Fruit fly (Drosophila melanogaster) whole organism, embryonic: ENCODE measurements around the gene firl.

Experiments used
- BtbVII ChIP-seq: fragments of 200-800 bp; sonication (Bioruptor generic); optimal IDR thresholded peaks from 3 replicates; lab custom pipeline; 2017; ENCODE audit warnings: missing biosample characterization, mild to moderate bottlenecking, missing genetic modification characterization
- CG10431 ChIP-seq: fragments of 200-800 bp; sonication (Bioruptor generic); optimal IDR thresholded peaks from 3 replicates; lab custom pipeline; 2018; ENCODE audit warnings: missing biosample characterization, mild to moderate bottlenecking, missing genetic modification characterization
- CG10565 ChIP-seq: fragments of 200-800 bp; sonication (Bioruptor generic); optimal IDR thresholded peaks from 3 replicates; lab custom pipeline; 2016; ENCODE audit warnings: missing biosample characterization, mild to moderate bottlenecking, missing genetic modification characterization
- CG15073 ChIP-seq: fragments of 200-800 bp; sonication (Bioruptor generic); optimal IDR thresholded peaks from 2 replicates; lab custom pipeline; 2016; ENCODE audit warnings: missing biosample characterization, missing genetic modification characterization
- CG17328 ChIP-seq: fragments of 200-800 bp; sonication (Bioruptor generic); IDR thresholded peaks from 2 replicates; pipeline ENCODE4 v1.3.6; 2022; ENCODE audit warnings: missing biosample characterization, missing genetic modification characterization
- CG2199 ChIP-seq: fragments of 200-800 bp; sonication (Bioruptor generic); IDR thresholded peaks from 3 replicates; pipeline ENCODE4 v1.3.6; 2022; ENCODE audit warnings: missing biosample characterization, missing genetic modification characterization
- CG2712 ChIP-seq: fragments of 200-800 bp; optimal IDR thresholded peaks from 3 replicates; lab custom pipeline; 2019; ENCODE audit warnings: missing biosample characterization, mild to moderate bottlenecking, missing genetic modification characterization, moderate library complexity
- CG2889 ChIP-seq: fragments of 200-800 bp; sonication (Bioruptor generic); IDR thresholded peaks from 3 replicates; pipeline ENCODE4 v1.3.6; 2022; ENCODE audit warnings: missing biosample characterization, missing genetic modification characterization
- CG32772 ChIP-seq: fragments of 200-800 bp; sonication (Bioruptor generic); IDR thresholded peaks from 2 replicates; pipeline ENCODE4 v1.3.6; 2022; ENCODE audit warnings: missing biosample characterization, missing genetic modification characterization
- CG34422 ChIP-seq: fragments of 200-800 bp; sonication (Bioruptor generic); IDR thresholded peaks from 3 replicates; pipeline ENCODE4 v1.3.6; 2022; ENCODE audit warnings: missing biosample characterization, missing genetic modification characterization
- CG4360 ChIP-seq: fragments of 200-800 bp; sonication (Bioruptor generic); IDR thresholded peaks from 2 replicates; pipeline ENCODE4 v1.3.6; 2022; ENCODE audit warnings: missing biosample characterization, missing genetic modification characterization
- CG4424 ChIP-seq: fragments of 200-800 bp; sonication (Bioruptor generic); optimal IDR thresholded peaks from 3 replicates; lab custom pipeline; 2016; ENCODE audit warnings: missing biosample characterization, missing genetic modification characterization
- CG9797 ChIP-seq: fragments of 200-800 bp; sonication (Bioruptor generic); optimal IDR thresholded peaks from 3 replicates; lab custom pipeline; 2018; ENCODE audit warnings: missing biosample characterization, mild to moderate bottlenecking, missing genetic modification characterization
- CoRest ChIP-seq: fragments of 200-800 bp; sonication (Bioruptor generic); optimal IDR thresholded peaks from 3 replicates; lab custom pipeline; 2018; ENCODE audit warnings: missing biosample characterization, mild to moderate bottlenecking, missing genetic modification characterization, moderate library complexity
- Dad ChIP-seq: fragments of 200-800 bp; sonication (Bioruptor generic); optimal IDR thresholded peaks from 3 replicates; lab custom pipeline; 2016; ENCODE audit warnings: missing biosample characterization, missing genetic modification characterization
- Drgx ChIP-seq: fragments of 200-800 bp; sonication (Bioruptor generic); IDR thresholded peaks from 2 replicates; pipeline ENCODE4 v1.3.6; 2022; ENCODE audit warnings: missing biosample characterization, missing genetic modification characterization
- Elba2 ChIP-seq: fragments of 200-800 bp; sonication (Bioruptor generic); optimal IDR thresholded peaks from 3 replicates; lab custom pipeline; 2016; ENCODE audit warnings: missing biosample characterization, missing genetic modification characterization
- Hey ChIP-seq: fragments of 200-800 bp; sonication (Bioruptor generic); optimal IDR thresholded peaks from 3 replicates; lab custom pipeline; 2018; ENCODE audit warnings: missing biosample characterization, mild to moderate bottlenecking, missing genetic modification characterization
- Lpt ChIP-seq: fragments of >200 bp; optimal IDR thresholded peaks from 2 replicates; lab custom pipeline; 2018; ENCODE audit warnings: missing biosample characterization, missing genetic modification characterization
- MESR4 ChIP-seq: fragments of 200-800 bp; sonication (Bioruptor generic); optimal IDR thresholded peaks from 2 replicates; lab custom pipeline; 2018; ENCODE audit warnings: missing biosample characterization, mild to moderate bottlenecking, missing genetic modification characterization, moderate library complexity
- Max ChIP-seq: fragments of 200-800 bp; sonication (Bioruptor generic); optimal IDR thresholded peaks from 2 replicates; lab custom pipeline; 2016; ENCODE audit warnings: missing biosample characterization, mild to moderate bottlenecking, missing genetic modification characterization
- Opbp ChIP-seq: fragments of 200-800 bp; sonication (Bioruptor generic); IDR thresholded peaks from 3 replicates; pipeline ENCODE4 v1.3.6; 2022; ENCODE audit warnings: missing biosample characterization, missing genetic modification characterization; ENCODE audit not compliant: partially characterized antibody
- Rx ChIP-seq: fragments of 200-800 bp; sonication (Bioruptor generic); IDR thresholded peaks from 2 replicates; pipeline ENCODE4 v1.3.6; 2022; ENCODE audit warnings: missing biosample characterization, missing genetic modification characterization
- Sry-δ ChIP-seq: fragments of 200-800 bp; sonication (Bioruptor generic); optimal IDR thresholded peaks from 2 replicates; lab custom pipeline; 2016; ENCODE audit warnings: missing biosample characterization, missing genetic modification characterization
- amos ChIP-seq: fragments of 200-800 bp; sonication (Bioruptor generic); IDR thresholded peaks from 2 replicates; pipeline ENCODE4 v1.3.6; 2022; ENCODE audit warnings: missing biosample characterization, missing genetic modification characterization; ENCODE audit not compliant: partially characterized antibody
- bab2 ChIP-seq: fragments of 200-800 bp; sonication (Bioruptor generic); optimal IDR thresholded peaks from 2 replicates; lab custom pipeline; 2016; ENCODE audit warnings: missing biosample characterization, missing genetic modification characterization
- bigmax ChIP-seq: fragments of 200-800 bp; sonication (Bioruptor generic); optimal IDR thresholded peaks from 2 replicates; lab custom pipeline; 2018; ENCODE audit warnings: missing biosample characterization, mild to moderate bottlenecking, missing genetic modification characterization
- btn ChIP-seq: fragments of 200-800 bp; sonication (Bioruptor generic); optimal IDR thresholded peaks from 2 replicates; lab custom pipeline; 2016; ENCODE audit warnings: missing biosample characterization, missing genetic modification characterization
- crol ChIP-seq: fragments of 200-800 bp; sonication (Bioruptor generic); IDR thresholded peaks from 2 replicates; pipeline ENCODE4 v1.3.6; 2022; ENCODE audit warnings: missing biosample characterization, missing genetic modification characterization
- danr ChIP-seq: fragments of 200-800 bp; sonication (Bioruptor generic); IDR thresholded peaks from 2 replicates; pipeline ENCODE4 v1.3.6; 2022; ENCODE audit warnings: missing biosample characterization, missing genetic modification characterization
- dysf ChIP-seq: fragments of 200-800 bp; sonication (Bioruptor generic); IDR thresholded peaks from 3 replicates; pipeline ENCODE4 v1.3.6; 2022; ENCODE audit warnings: missing biosample characterization, missing genetic modification characterization
- eyg ChIP-seq: fragments of 200-800 bp; sonication (Bioruptor generic); optimal IDR thresholded peaks from 3 replicates; lab custom pipeline; 2016; ENCODE audit warnings: missing biosample characterization, missing genetic modification characterization
- fd64A ChIP-seq: fragments of 200-800 bp; sonication (Bioruptor generic); optimal IDR thresholded peaks from 3 replicates; lab custom pipeline; 2018; ENCODE audit warnings: missing biosample characterization, mild to moderate bottlenecking, missing genetic modification characterization
- kah ChIP-seq: fragments of 200-800 bp; sonication (Bioruptor generic); optimal IDR thresholded peaks from 2 replicates; lab custom pipeline; 2018; ENCODE audit warnings: missing biosample characterization, mild to moderate bottlenecking, missing genetic modification characterization
- klu ChIP-seq: fragments of 200-800 bp; sonication (Bioruptor generic); IDR thresholded peaks from 2 replicates; pipeline ENCODE4 v1.3.6; 2022; ENCODE audit warnings: missing biosample characterization, missing genetic modification characterization
- lola ChIP-seq, 3 experiments: fragments of >200 bp in 2 of 3; fragments of 200-800 bp in 1 of 3; sonication (Bioruptor generic) in 1 of 3; optimal IDR thresholded peaks; 2 replicates each; lab custom pipeline; 2017 to 2019; ENCODE audit warnings: missing biosample characterization in 3 of 3, missing genetic modification characterization in 3 of 3, mild to moderate bottlenecking in 1 of 3, moderate library complexity in 1 of 3
- luna ChIP-seq: fragments of 200-800 bp; sonication (Bioruptor generic); optimal IDR thresholded peaks from 2 replicates; lab custom pipeline; 2016; ENCODE audit warnings: missing biosample characterization, missing genetic modification characterization
- mirr ChIP-seq: fragments of 200-800 bp; sonication (Bioruptor generic); optimal IDR thresholded peaks from 3 replicates; lab custom pipeline; 2018; ENCODE audit warnings: missing biosample characterization, mild to moderate bottlenecking, missing genetic modification characterization
- nom ChIP-seq: fragments of 200-800 bp; sonication (Bioruptor generic); optimal IDR thresholded peaks from 2 replicates; lab custom pipeline; 2017; ENCODE audit warnings: missing biosample characterization, missing genetic modification characterization, mild to moderate bottlenecking, moderate library complexity, missing genetic modification reagents
- odd ChIP-seq: fragments of 200-800 bp; sonication (Bioruptor generic); optimal IDR thresholded peaks from 2 replicates; lab custom pipeline; 2017; ENCODE audit warnings: missing biosample characterization, mild to moderate bottlenecking, missing genetic modification characterization
- pan ChIP-seq, 4 experiments: fragments of >200 bp in 3 of 4; fragments of 200-800 bp in 1 of 4; sonication (Bioruptor generic) in 1 of 4; optimal IDR thresholded peaks in 3 of 4; IDR thresholded peaks in 1 of 4; 2 replicates each; pipeline versions ENCODE4 v1.3.6 to Lab custom; 2017 to 2022; ENCODE audit warnings: missing biosample characterization in 2 of 4, missing genetic modification characterization in 2 of 4, mixed read lengths in 1 of 4
- pho ChIP-seq: fragments of 200-800 bp; sonication (Bioruptor generic); optimal IDR thresholded peaks from 2 replicates; lab custom pipeline; 2016; ENCODE audit warnings: missing biosample characterization, missing genetic modification characterization
- psq ChIP-seq: fragments of 200-800 bp; sonication (Bioruptor generic); optimal IDR thresholded peaks from 2 replicates; lab custom pipeline; 2017; ENCODE audit warnings: missing biosample characterization, missing genetic modification characterization

Gene firl

dm6 chr2L:12045941-12046855 is 20.4 kb downstream of the firl start, which contains the start of gene CG6770 (continued):
- TF ChIP-seq Max (GFP tag; lab: Kevin White, UChicago) (peak; percentile 61), Hey (no peak), bab2 (GFP tag; lab: Kevin White, UChicago) (peak; percentile 37), Lpt (GFP tag; lab: Kevin White, UChicago) (no peak), amos (GFP tag; lab: Robert Waterston, UW) (no peak; the same call in 1 of the 2 replicates), CG10565 (GFP tag; lab: Kevin White, UChicago) (no peak), Drgx (GFP tag; lab: Robert Waterston, UW) (peak; percentile 87), psq (GFP tag; lab: Kevin White, UChicago) (no peak), mirr (no peak), lola (GFP tag; optimal IDR thresholded peaks at IDR 0.05; lab: Kevin White, UChicago) (peak in 1 of 3 experiments; percentile 19), luna (GFP tag; lab: Kevin White, UChicago) (no peak), CG2889 (GFP tag; lab: Robert Waterston, UW) (peak; percentile 70), pan (optimal IDR thresholded peaks at IDR 0.05; lab: Kevin White, UChicago) (no peak), pan (GFP tag; optimal IDR thresholded peaks at IDR 0.05 in 1 of 2, IDR thresholded peaks at IDR 0.05 in 1 of 2) (peak in 1 of 2 experiments; percentile 90), CG9797 (no peak), pho (GFP tag; lab: Kevin White, UChicago) (peak; percentile 45), Elba2 (no peak), CoRest (peak; percentile 82), CG4424 (GFP tag; lab: Kevin White, UChicago) (peak; percentile 19), kah (peak; percentile 11), Dad (GFP tag; lab: Kevin White, UChicago) (peak; percentile 43), btn (GFP tag; lab: Kevin White, UChicago) (no peak), bigmax (peak; percentile 58), BtbVII (peak; percentile 83), Rx (GFP tag; lab: Robert Waterston, UW) (no peak), CG34422 (peak; percentile 68), CG2712 (peak; percentile 75), CG17328 (GFP tag; lab: Robert Waterston, UW) (peak; percentile 90), danr (GFP tag; lab: Robert Waterston, UW) (peak; percentile 69; the same call in 1 of the 2 replicates), CG32772 (GFP tag; lab: Robert Waterston, UW) (peak; percentile 72), nom (peak; percentile 70), klu (peak; percentile 68), eyg (GFP tag; lab: Kevin White, UChicago) (no peak), CG10431 (peak; percentile 47), CG2199 (GFP tag; lab: Robert Waterston, UW) (no peak)

DNA sequence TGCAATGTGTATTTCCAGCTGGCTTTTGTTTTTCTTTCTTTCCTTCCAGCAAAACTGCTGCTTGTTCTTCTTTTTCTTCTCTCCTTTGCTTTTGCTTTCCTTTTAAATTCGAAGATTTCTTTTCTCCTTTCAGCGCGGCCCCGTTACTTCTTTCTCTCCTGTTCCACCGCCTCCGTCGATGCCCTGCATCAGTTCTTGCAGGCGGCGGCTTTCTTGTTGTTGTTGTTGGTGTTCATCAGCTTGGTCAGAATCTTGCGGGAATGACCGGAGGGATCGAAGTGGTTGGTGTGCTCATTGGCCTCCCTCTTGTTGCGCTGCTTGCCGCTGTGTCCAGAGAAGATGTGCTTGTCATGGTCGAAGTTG is 21.0 kb downstream of the firl start:
- TF ChIP-seq odd (GFP tag; lab: Kevin White, UChicago) (no peak), Opbp (GFP tag; lab: Robert Waterston, UW) (no peak), dysf (GFP tag; lab: Robert Waterston, UW) (no peak), CG4360 (GFP tag; lab: Robert Waterston, UW) (peak; percentile 65), crol (GFP tag; lab: Robert Waterston, UW) (0 out of 2 replicates have a peak, but pooled peaks have one; percentile 39), fd64A (GFP tag; lab: Kevin White, UChicago) (no peak), CG15073 (GFP tag; lab: Kevin White, UChicago) (no peak), MESR4 (GFP tag; lab: Kevin White, UChicago) (no peak), Sry-δ (no peak)
